Fruit fly (Drosophila melanogaster) whole organism, embryonic: Measurements from ENCODE around the gene Paris.

Experiments
- BEAF-32 ChIP-seq: fragments of 200-800 bp; sonication (Bioruptor generic); optimal IDR thresholded peaks from 3 replicates; lab custom pipeline; 2017; ENCODE audit warnings: missing biosample characterization, missing genetic modification characterization, mild to moderate bottlenecking, moderate library complexity, missing genetic modification reagents
- BtbVII ChIP-seq: fragments of 200-800 bp; sonication (Bioruptor generic); optimal IDR thresholded peaks from 3 replicates; lab custom pipeline; 2017; ENCODE audit warnings: missing biosample characterization, mild to moderate bottlenecking, missing genetic modification characterization
- CG11504 ChIP-seq: fragments of 200-800 bp; sonication (Bioruptor generic); optimal IDR thresholded peaks from 3 replicates; lab custom pipeline; 2019; ENCODE audit warnings: missing biosample characterization, mild to moderate bottlenecking, missing genetic modification characterization, moderate library complexity
- CG11695 ChIP-seq: fragments of 200-800 bp; sonication (Bioruptor generic); IDR thresholded peaks from 3 replicates; pipeline ENCODE4 v1.3.6; 2022; ENCODE audit warnings: missing biosample characterization, missing genetic modification characterization
- CG12744 ChIP-seq: fragments of 200-800 bp; sonication (Bioruptor generic); optimal IDR thresholded peaks from 2 replicates; lab custom pipeline; 2016; ENCODE audit warnings: missing biosample characterization, missing genetic modification characterization
- CG13287 ChIP-seq: fragments of 200-800 bp; sonication (Bioruptor generic); IDR thresholded peaks from 2 replicates; pipeline ENCODE4 v1.3.6; 2022; ENCODE audit warnings: missing biosample characterization, missing genetic modification characterization; ENCODE audit not compliant: partially characterized antibody
- CG15601 ChIP-seq: fragments of 200-800 bp; sonication (Bioruptor generic); optimal IDR thresholded peaks from 3 replicates; lab custom pipeline; 2019; ENCODE audit warnings: missing biosample characterization, mild to moderate bottlenecking, missing genetic modification characterization, moderate library complexity
- CG16779 ChIP-seq: fragments of 200-800 bp; sonication (Bioruptor generic); IDR thresholded peaks from 2 replicates; pipeline ENCODE4 v1.3.6; 2022; ENCODE audit warnings: missing biosample characterization, missing genetic modification characterization
- CG16815 ChIP-seq: fragments of 200-800 bp; sonication (Bioruptor generic); optimal IDR thresholded peaks from 3 replicates; lab custom pipeline; 2017; ENCODE audit warnings: missing biosample characterization, mild to moderate bottlenecking, missing genetic modification characterization
- CG17829 ChIP-seq: fragments of 200-800 bp; optimal IDR thresholded peaks from 2 replicates; lab custom pipeline; 2019; ENCODE audit warnings: missing biosample characterization, mild to moderate bottlenecking, missing genetic modification characterization, moderate library complexity
- CG18262 ChIP-seq: fragments of 200-800 bp; optimal IDR thresholded peaks from 3 replicates; lab custom pipeline; 2019; ENCODE audit warnings: missing biosample characterization, mild to moderate bottlenecking, missing genetic modification characterization, moderate library complexity
- CG2116 ChIP-seq: fragments of 200-800 bp; sonication (Bioruptor generic); optimal IDR thresholded peaks from 3 replicates; lab custom pipeline; 2018; ENCODE audit warnings: missing biosample characterization, mild to moderate bottlenecking, missing genetic modification characterization
- CG30431 ChIP-seq: fragments of 200-800 bp; sonication (Bioruptor generic); optimal IDR thresholded peaks from 2 replicates; lab custom pipeline; 2017; ENCODE audit warnings: missing biosample characterization, missing genetic modification characterization
- CG4730 ChIP-seq: fragments of 200-800 bp; sonication (Bioruptor generic); IDR thresholded peaks from 2 replicates; pipeline ENCODE4 v1.3.6; 2022; ENCODE audit warnings: missing biosample characterization, missing genetic modification characterization
- CG4820 ChIP-seq: fragments of 200-800 bp; sonication (Bioruptor generic); optimal IDR thresholded peaks from 3 replicates; lab custom pipeline; 2016; ENCODE audit warnings: missing biosample characterization, missing genetic modification characterization
- CG7357 ChIP-seq: fragments of 200-800 bp; sonication (Bioruptor generic); IDR thresholded peaks from 3 replicates; pipeline ENCODE4 v1.3.6; 2022; ENCODE audit warnings: missing biosample characterization, missing genetic modification characterization
- CG8944 ChIP-seq: fragments of 200-800 bp; sonication (Bioruptor generic); optimal IDR thresholded peaks from 3 replicates; lab custom pipeline; 2016; ENCODE audit warnings: missing biosample characterization, missing genetic modification characterization
- CrebB ChIP-seq: fragments of 200-800 bp; sonication (Bioruptor generic); optimal IDR thresholded peaks from 3 replicates; lab custom pipeline; 2018; ENCODE audit warnings: missing biosample characterization, mild to moderate bottlenecking, missing genetic modification characterization
- Dip3 ChIP-seq: fragments of 200-800 bp; sonication (Bioruptor generic); optimal IDR thresholded peaks from 3 replicates; lab custom pipeline; 2016; ENCODE audit warnings: missing biosample characterization, missing genetic modification characterization
- E2f1 ChIP-seq: fragments of 200-800 bp; sonication (Bioruptor generic); IDR thresholded peaks from 2 replicates; pipeline ENCODE4 v1.3.6; 2022; ENCODE audit warnings: missing biosample characterization, missing genetic modification characterization
- Hr78 ChIP-seq, 2 experiments: fragments of 200-800 bp in 1 of 2; fragments of >200 bp in 1 of 2; sonication (Bioruptor generic) in 1 of 2; optimal IDR thresholded peaks; 2 replicates each; lab custom pipeline; 2017 to 2019; ENCODE audit warnings: missing biosample characterization in 2 of 2, missing genetic modification characterization in 2 of 2, mild to moderate bottlenecking in 1 of 2, moderate library complexity in 1 of 2
- Jarid2 ChIP-seq: fragments of 200-800 bp; sonication (Bioruptor generic); optimal IDR thresholded peaks from 3 replicates; lab custom pipeline; 2017; ENCODE audit warnings: mild to moderate bottlenecking, missing biosample characterization, missing genetic modification reagents, missing genetic modification characterization
- Nf-YC ChIP-seq: fragments of 200-800 bp; optimal IDR thresholded peaks from 3 replicates; lab custom pipeline; 2019; ENCODE audit warnings: missing biosample characterization, mild to moderate bottlenecking, missing genetic modification characterization, moderate library complexity
- NfI ChIP-seq: fragments of 200-800 bp; sonication (Bioruptor generic); optimal IDR thresholded peaks from 3 replicates; lab custom pipeline; 2018; ENCODE audit warnings: missing biosample characterization, mild to moderate bottlenecking, missing genetic modification characterization, moderate library complexity
- Oaz ChIP-seq: fragments of 200-800 bp; sonication (Bioruptor generic); IDR thresholded peaks from 2 replicates; pipeline ENCODE4 v1.3.6; 2022; ENCODE audit warnings: missing biosample characterization, missing genetic modification characterization
- Oli ChIP-seq: fragments of 200-800 bp; sonication (Bioruptor generic); optimal IDR thresholded peaks from 2 replicates; lab custom pipeline; 2018; ENCODE audit warnings: missing biosample characterization, mild to moderate bottlenecking, missing genetic modification characterization, moderate library complexity
- Rfx ChIP-seq: fragments of 200-800 bp; sonication (Bioruptor generic); IDR thresholded peaks from 2 replicates; pipeline ENCODE4 v1.3.6; 2022; ENCODE audit warnings: missing biosample characterization, missing genetic modification characterization
- Sox102F ChIP-seq: fragments of 200-800 bp; sonication (Bioruptor generic); optimal IDR thresholded peaks from 2 replicates; lab custom pipeline; 2018; ENCODE audit warnings: missing biosample characterization, mild to moderate bottlenecking, missing genetic modification characterization, moderate library complexity
- Spps ChIP-seq: fragments of 200-800 bp; sonication (Bioruptor generic); optimal IDR thresholded peaks from 2 replicates; lab custom pipeline; 2018; ENCODE audit warnings: missing biosample characterization, mild to moderate bottlenecking, missing genetic modification characterization
- Sry-β ChIP-seq: fragments of 200-800 bp; sonication (Bioruptor generic); optimal IDR thresholded peaks from 2 replicates; lab custom pipeline; 2018; ENCODE audit warnings: missing biosample characterization, mild to moderate bottlenecking, missing genetic modification characterization, moderate library complexity
- ato ChIP-seq: fragments of 200-800 bp; sonication (Bioruptor generic); IDR thresholded peaks from 2 replicates; pipeline ENCODE4 v1.3.6; 2022; ENCODE audit warnings: missing biosample characterization, missing genetic modification characterization; ENCODE audit not compliant: partially characterized antibody
- bab2 ChIP-seq: fragments of 200-800 bp; sonication (Bioruptor generic); optimal IDR thresholded peaks from 2 replicates; lab custom pipeline; 2016; ENCODE audit warnings: missing biosample characterization, missing genetic modification characterization
- dati ChIP-seq: fragments of 200-800 bp; sonication (Bioruptor generic); IDR thresholded peaks from 2 replicates; pipeline ENCODE4 v1.3.6; 2022; ENCODE audit warnings: missing biosample characterization, missing genetic modification characterization
- dmrt99B ChIP-seq: fragments of 200-800 bp; sonication (Bioruptor generic); optimal IDR thresholded peaks from 2 replicates; lab custom pipeline; 2018; ENCODE audit warnings: missing biosample characterization, mild to moderate bottlenecking, missing genetic modification characterization, moderate library complexity
- dpn ChIP-seq, 2 experiments: fragments of 200-800 bp; sonication (Bioruptor generic); optimal IDR thresholded peaks; 3 replicates each; lab custom pipeline; 2016; ENCODE audit warnings: missing biosample characterization in 2 of 2, missing genetic modification characterization in 2 of 2
- fd102C ChIP-seq: fragments of 200-800 bp; sonication (Bioruptor generic); optimal IDR thresholded peaks from 2 replicates; lab custom pipeline; 2018; ENCODE audit warnings: missing biosample characterization, mild to moderate bottlenecking, missing genetic modification characterization, moderate library complexity
- ftz-f1 ChIP-seq: fragments of 200-800 bp; sonication (Bioruptor generic); optimal IDR thresholded peaks from 2 replicates; lab custom pipeline; 2016; ENCODE audit warnings: missing biosample characterization, missing genetic modification characterization
- gsb-n ChIP-seq: fragments of 200-800 bp; sonication (Bioruptor generic); optimal IDR thresholded peaks from 3 replicates; lab custom pipeline; 2018; ENCODE audit warnings: missing biosample characterization, mild to moderate bottlenecking, missing genetic modification characterization
- h ChIP-seq: fragments of >200 bp; optimal IDR thresholded peaks from 2 replicates; lab custom pipeline; 2017
- ham ChIP-seq: fragments of 200-800 bp; sonication (Bioruptor generic); IDR thresholded peaks from 2 replicates; pipeline ENCODE4 v1.3.6; 2022; ENCODE audit warnings: missing biosample characterization, missing genetic modification characterization
- knrl ChIP-seq: fragments of 200-800 bp; sonication (Bioruptor generic); IDR thresholded peaks from 3 replicates; pipeline ENCODE4 v1.3.6; 2022; ENCODE audit warnings: missing biosample characterization, missing genetic modification characterization; ENCODE audit not compliant: partially characterized antibody
- nerfin-1 ChIP-seq: fragments of 200-800 bp; sonication (Bioruptor generic); optimal IDR thresholded peaks from 3 replicates; lab custom pipeline; 2019; ENCODE audit warnings: missing biosample characterization, mild to moderate bottlenecking, missing genetic modification characterization, moderate library complexity
- nmo ChIP-seq: fragments of 200-800 bp; sonication (Bioruptor generic); optimal IDR thresholded peaks from 2 replicates; lab custom pipeline; 2018; ENCODE audit warnings: missing biosample characterization, mild to moderate bottlenecking, missing genetic modification characterization, moderate library complexity
- sqz ChIP-seq: fragments of 200-800 bp; sonication (Bioruptor generic); optimal IDR thresholded peaks from 3 replicates; lab custom pipeline; 2018; ENCODE audit warnings: missing biosample characterization, mild to moderate bottlenecking, missing genetic modification characterization
- sr ChIP-seq: fragments of 200-800 bp; sonication (Bioruptor generic); IDR thresholded peaks from 3 replicates; pipeline ENCODE4 v1.3.6; 2022; ENCODE audit warnings: missing biosample characterization, missing genetic modification characterization
- stwl ChIP-seq: fragments of 200-800 bp; sonication (Bioruptor generic); optimal IDR thresholded peaks from 3 replicates; lab custom pipeline; 2018; ENCODE audit warnings: missing biosample characterization, mild to moderate bottlenecking, missing genetic modification characterization, moderate library complexity
- wor ChIP-seq: fragments of 200-800 bp; sonication (Bioruptor generic); IDR thresholded peaks from 2 replicates; pipeline ENCODE4 v1.3.6; 2022; ENCODE audit warnings: missing biosample characterization, missing genetic modification characterization

The Paris gene

dm6 chr2L:4458119-4459056 is 5.0 kb upstream of the Paris start, which contains the start of gene RpL27A:
RpL27A (minus strand) TSS chr2L:4458364.
- TF ChIP-seq sqz (no peak), wor (GFP tag; lab: Robert Waterston, UW) (0 out of 2 replicates have a peak, but pooled peaks have one; percentile 35), Oli (tag; lab: Kevin White, UChicago) (peak; percentile 66), dmrt99B (tag; lab: Kevin White, UChicago) (peak; percentile 59), nerfin-1 (tag; lab: Kevin White, UChicago) (peak; percentile 63), Hr78 (GFP tag; optimal IDR thresholded peaks at IDR 0.05; lab: Kevin White, UChicago) (peak in 1 of 2 experiments; percentile 10), CG4820 (peak; percentile 28), fd102C (GFP tag; lab: Kevin White, UChicago) (peak; percentile 58), Jarid2 (GFP tag; lab: Kevin White, UChicago) (peak; percentile 71), Spps (tag; lab: Kevin White, UChicago) (peak; percentile 29), BtbVII (peak; percentile 80), sr (GFP tag; lab: Robert Waterston, UW) (peak; percentile 84), CG11695 (GFP tag; lab: Robert Waterston, UW) (peak; percentile 41; the same call in 2 of the 3 replicates), h (lab: Kevin White, UChicago) (no peak), ham (peak; percentile 9; the same call in 1 of the 2 replicates), CG17829 (tag; lab: Kevin White, UChicago) (peak; percentile 60), bab2 (GFP tag; lab: Kevin White, UChicago) (peak; percentile 36), Nf-YC (tag; lab: Kevin White, UChicago) (peak; percentile 58), nmo (GFP tag; lab: Kevin White, UChicago) (peak; percentile 79), dpn (GFP tag; optimal IDR thresholded peaks at IDR 0.05; lab: Kevin White, UChicago) (peak; percentile 67 to 68), CG4730 (GFP tag; lab: Robert Waterston, UW) (peak; percentile 63), dati (GFP tag; lab: Robert Waterston, UW) (peak; percentile 76), CG8944 (GFP tag; lab: Kevin White, UChicago) (peak; percentile 58), stwl (peak; percentile 42), CG11504 (tag; lab: Kevin White, UChicago) (peak; percentile 77), CG16779 (GFP tag; lab: Robert Waterston, UW) (peak; percentile 77), ftz-f1 (GFP tag; lab: Kevin White, UChicago) (peak; percentile 6), CG15601 (tag; lab: Kevin White, UChicago) (peak; percentile 80), BEAF-32 (GFP tag; lab: Kevin White, UChicago) (peak; percentile 76), CG7357 (GFP tag; lab: Robert Waterston, UW) (peak; percentile 94), ato (no peak; the same call in 1 of the 2 replicates), NfI (peak; percentile 94), CG13287 (GFP tag; lab: Robert Waterston, UW) (peak; percentile 71), Sry-β (GFP tag; lab: Kevin White, UChicago) (peak; percentile 70), knrl (peak; percentile 65), CG16815 (GFP tag; lab: Kevin White, UChicago) (peak; percentile 47), CG18262 (tag; lab: Kevin White, UChicago) (peak; percentile 68), Oaz (GFP tag; lab: Robert Waterston, UW) (peak; percentile 66; the same call in 1 of the 2 replicates), E2f1 (GFP tag; lab: Robert Waterston, UW) (peak; percentile 71), CrebB (peak; percentile 86), CG30431 (peak; percentile 65), CG12744 (GFP tag; lab: Kevin White, UChicago) (peak; percentile 10), Dip3 (GFP tag; lab: Kevin White, UChicago) (peak; percentile 57), CG2116 (GFP tag; lab: Kevin White, UChicago) (peak; percentile 69), Sox102F (GFP tag; lab: Kevin White, UChicago) (peak; percentile 76), Rfx (peak; percentile 91), gsb-n (tag; lab: Kevin White, UChicago) (peak; percentile 80)
